Worm (Caenorhabditis elegans): ENCODE data around the gene trxr-2.

The trxr-2 gene

DNA sequence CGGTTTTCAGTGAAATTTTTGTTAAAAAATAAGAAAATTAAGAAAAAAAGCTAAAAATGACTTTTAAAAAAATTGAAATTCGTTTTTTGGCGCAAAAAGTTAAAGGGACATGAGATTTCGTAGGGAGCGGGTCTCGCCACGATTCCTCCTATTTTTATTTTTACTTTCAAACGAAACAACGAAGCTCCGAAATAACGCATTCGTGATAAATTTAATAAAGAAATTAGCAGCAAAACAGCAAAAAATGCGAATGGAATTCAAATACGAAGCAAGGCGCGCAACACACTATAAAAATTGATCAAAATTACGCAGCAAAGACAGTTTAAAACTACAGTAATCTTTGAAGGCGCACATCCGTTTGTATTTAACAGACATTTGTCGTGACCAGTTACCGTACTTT lies 13.8 kb upstream of the trxr-2 start (continued):
- TF ChIP-seq ceh-63 (GFP tag; optimal IDR thresholded peaks at IDR 0.05) (no peak), hlh-17 (GFP tag; optimal IDR thresholded peaks at IDR 0.05; ENCODE audit: borderline replicate concordance) (no peak), unc-62 (GFP tag; optimal IDR thresholded peaks at IDR 0.05) (no peak), efl-1 (optimal IDR thresholded peaks at IDR 0.05) (peak; percentile 77 to 79), efl-1 (GFP tag; optimal IDR thresholded peaks at IDR 0.05 in 1 of 2) (peak; percentile 83 to 97), Y116A8C.19 (tag; optimal IDR thresholded peaks at IDR 0.05; ENCODE audit: borderline replicate concordance) (no peak), snu-23 (GFP tag; optimal IDR thresholded peaks at IDR 0.05) (peak; percentile 58), hlh-4 (tag; optimal IDR thresholded peaks at IDR 0.05) (no peak), zip-4 (GFP tag; optimal IDR thresholded peaks at IDR 0.05) (no peak), unc-30 (tag; optimal IDR thresholded peaks at IDR 0.05) (no peak), nhr-12 (tag; optimal IDR thresholded peaks at IDR 0.05) (no peak), efl-3 (GFP tag; optimal IDR thresholded peaks at IDR 0.05) (no peak), dpl-1 (GFP tag; optimal IDR thresholded peaks at IDR 0.05) (peak; percentile 68 to 86 (median 74)), ama-1 (optimal IDR thresholded peaks at IDR 0.05) (no peak), ces-1 (GFP tag; optimal IDR thresholded peaks at IDR 0.05) (no peak), snpc-4 (tag; optimal IDR thresholded peaks at IDR 0.05) (peak; percentile 1), tlp-1 (tag; optimal IDR thresholded peaks at IDR 0.05) (no peak), aly-2 (tag; optimal IDR thresholded peaks at IDR 0.05) (no peak), zag-1 (tag; optimal IDR thresholded peaks at IDR 0.05) (no peak), egl-13 (tag; optimal IDR thresholded peaks at IDR 0.05) (no peak), sox-4 (tag; optimal IDR thresholded peaks at IDR 0.05) (no peak), xbp-1 (tag; optimal IDR thresholded peaks at IDR 0.05) (peak; percentile 38), ztf-11 (tag; optimal IDR thresholded peaks at IDR 0.05) (no peak), unc-130 (tag; optimal IDR thresholded peaks at IDR 0.05) (no peak), nhr-237 (tag; optimal IDR thresholded peaks at IDR 0.05) (no peak), rnt-1 (tag; optimal IDR thresholded peaks at IDR 0.05) (no peak), ceh-82 (tag; optimal IDR thresholded peaks at IDR 0.05) (no peak), blmp-1 (tag; optimal IDR thresholded peaks at IDR 0.05) (peak; percentile 83), lsy-2 (tag; optimal IDR thresholded peaks at IDR 0.05) (peak; percentile 79 to 93), fkh-10 (GFP tag; optimal IDR thresholded peaks at IDR 0.05) (no peak), ceh-8 (GFP tag; optimal IDR thresholded peaks at IDR 0.05) (no peak), irx-1 (tag; optimal IDR thresholded peaks at IDR 0.05) (peak; percentile 15), nhr-85 (tag) (peak; percentile 33), tbx-2 (tag; optimal IDR thresholded peaks at IDR 0.05) (peak; percentile 12), unc-98 (GFP tag; IDR thresholded peaks at IDR 0.05) (no peak), vab-15 (tag; optimal IDR thresholded peaks at IDR 0.05) (no peak), F16B12.6 (tag; optimal IDR thresholded peaks at IDR 0.05) (no peak), fos-1 (tag; optimal IDR thresholded peaks at IDR 0.05) (no peak), elt-3 (tag; optimal IDR thresholded peaks at IDR 0.05) (no peak), ceh-88 (GFP tag; IDR thresholded peaks at IDR 0.05) (no peak), pqm-1 (tag; optimal IDR thresholded peaks at IDR 0.05) (no peak), aha-1 (tag; optimal IDR thresholded peaks at IDR 0.05) (no peak), nhr-47 (tag; optimal IDR thresholded peaks at IDR 0.05) (peak; percentile 48), sup-37 (GFP tag; optimal IDR thresholded peaks at IDR 0.05) (no peak), C16A3.4 (tag; optimal IDR thresholded peaks at IDR 0.05) (peak; percentile 13), sptf-1 (tag; optimal IDR thresholded peaks at IDR 0.05) (no peak), nhr-11 (tag; optimal IDR thresholded peaks at IDR 0.05) (no peak), nhr-77 (tag; optimal IDR thresholded peaks at IDR 0.05) (no peak), fkh-4 (tag; optimal IDR thresholded peaks at IDR 0.05; ENCODE audit: borderline replicate concordance) (no peak), ztf-4 (tag; optimal IDR thresholded peaks at IDR 0.05) (no peak), nhr-90 (tag; optimal IDR thresholded peaks at IDR 0.05; ENCODE audit: poor library complexity) (peak; percentile 9), egl-27 (tag; optimal IDR thresholded peaks at IDR 0.05) (no peak)
